Worm (Caenorhabditis elegans): ENCODE measurements around the gene ZC373.3.
A peak's percentile ranks its signal among the peaks of the same experiment; 100 is the strongest.

Gene ZC373.3

ce11 chrX:10058332-10058731 is 2.0 kb upstream of the ZC373.3 start, which contains the start of gene ZC373.2:
TSS of gene ZC373.2 (minus strand) at chrX:10058432.
- no peak for TF ChIP-seq D2030.7 (GFP tag; IDR thresholded peaks at IDR 0.05)
- no peak for TF ChIP-seq die-1 (tag; optimal IDR thresholded peaks at IDR 0.05)
- no peak for TF ChIP-seq xnd-1 (tag; optimal IDR thresholded peaks at IDR 0.05)
- no peak for TF ChIP-seq F37B4.10 (GFP tag; IDR thresholded peaks at IDR 0.05)
- no peak for TF ChIP-seq lir-1 (GFP tag; conservative IDR thresholded peaks at IDR 0.05)
- TF ChIP-seq ztf-25 (GFP tag; IDR thresholded peaks at IDR 0.05): no peak
- TF ChIP-seq zim-3 (tag; optimal IDR thresholded peaks at IDR 0.05): no peak
- TF ChIP-seq repo-1 (tag; optimal IDR thresholded peaks at IDR 0.05): no peak
- no peak for TF ChIP-seq Y53F4B.3 (GFP tag; IDR thresholded peaks at IDR 0.05)
- TF ChIP-seq ztf-28 (GFP tag; IDR thresholded peaks at IDR 0.05): no peak

ce11 chrX:10068468-10068867 is 8.1 kb downstream of the ZC373.3 start:
- TF ChIP-seq lin-40 (tag; optimal IDR thresholded peaks at IDR 0.05): no peak
- 0 out of 2 replicates have a peak, but pooled peaks have one; percentile 48 for TF ChIP-seq K11D2.4 (GFP tag; IDR thresholded peaks at IDR 0.05)
- TF ChIP-seq ztf-6 (GFP tag; IDR thresholded peaks at IDR 0.05): no peak

ce11 chrX:10069692-10070091 is 9.4 kb downstream of the ZC373.3 start, which contains the start of gene mlck-1:
TSS of gene mlck-1 (minus strand) at chrX:10069792.
- TF ChIP-seq hlh-26 (GFP tag; conservative IDR thresholded peaks at IDR 0.05): no peak
- TF ChIP-seq F22D6.2 (tag; optimal IDR thresholded peaks at IDR 0.05): no peak
- TF ChIP-seq K12H6.12 (tag; optimal IDR thresholded peaks at IDR 0.05): no peak
- no peak for TF ChIP-seq ceh-79 (tag; optimal IDR thresholded peaks at IDR 0.05)
- no peak for TF ChIP-seq T07F8.4 (tag; optimal IDR thresholded peaks at IDR 0.05)
- no peak for TF ChIP-seq T26A5.8 (tag; optimal IDR thresholded peaks at IDR 0.05)
- no peak for TF ChIP-seq nfya-1 (tag; optimal IDR thresholded peaks at IDR 0.05; ENCODE audit: borderline replicate concordance, insufficient read depth)
- no peak for TF ChIP-seq attf-5 (GFP tag; optimal IDR thresholded peaks at IDR 0.05)
- no peak for TF ChIP-seq ceh-58 (GFP tag; IDR thresholded peaks at IDR 0.05)
- no peak for TF ChIP-seq F55B11.4 (tag; optimal IDR thresholded peaks at IDR 0.05; ENCODE audit: borderline replicate concordance, insufficient read depth)
- no peak for TF ChIP-seq cebp-1 (GFP tag; IDR thresholded peaks at IDR 0.05)
- no peak for TF ChIP-seq cebp-1 (tag; optimal IDR thresholded peaks at IDR 0.05)
- no peak for TF ChIP-seq lin-40 (tag; optimal IDR thresholded peaks at IDR 0.05)
- no peak for TF ChIP-seq efl-1 (GFP tag; optimal IDR thresholded peaks at IDR 0.05)
- no peak for TF ChIP-seq snpc-1.3 (tag; optimal IDR thresholded peaks at IDR 0.05; ENCODE audit: insufficient read depth)
- no peak for TF ChIP-seq ceh-91 (GFP tag; IDR thresholded peaks at IDR 0.05)
- TF ChIP-seq zim-3 (tag; optimal IDR thresholded peaks at IDR 0.05): no peak
- no peak for TF ChIP-seq ztf-22 (GFP tag; optimal IDR thresholded peaks at IDR 0.05)

- TF ChIP-seq nfya-2 (GFP tag; IDR thresholded peaks at IDR 0.05) (no peak), nhr-80 (tag; optimal IDR thresholded peaks at IDR 0.05) (peak; percentile 83), lin-26 (GFP tag; IDR thresholded peaks at IDR 0.05) (no peak), hmg-1.2 (GFP tag; IDR thresholded peaks at IDR 0.05) (peak; percentile 66; the same call in 1 of the 2 replicates)
Observed at ce11 chrX:10074233-10074632, 13.9 kb downstream of the ZC373.3 start, which contains the start of gene ZC373.5. TSS of gene ZC373.5 (minus strand) at chrX:10074391.

- TF ChIP-seq F57A8.1 (GFP tag; optimal IDR thresholded peaks at IDR 0.05) (no peak), sdz-38 (tag; optimal IDR thresholded peaks at IDR 0.05) (no peak), ekl-4 (GFP tag; IDR thresholded peaks at IDR 0.05) (no peak), mcd-1 (GFP tag; IDR thresholded peaks at IDR 0.05) (no peak), nfya-1 (tag; optimal IDR thresholded peaks at IDR 0.05; ENCODE audit: borderline replicate concordance, insufficient read depth) (no peak), ceh-58 (GFP tag; IDR thresholded peaks at IDR 0.05) (no peak), mes-4 (tag; optimal IDR thresholded peaks at IDR 0.05) (no peak), chd-7 (tag; optimal IDR thresholded peaks at IDR 0.05) (no peak), somi-1 (GFP tag; optimal IDR thresholded peaks at IDR 0.05) (no peak), F49E8.2 (tag; optimal IDR thresholded peaks at IDR 0.05; ENCODE audit: insufficient read depth) (no peak), lsl-1 (GFP tag; optimal IDR thresholded peaks at IDR 0.05) (no peak), F52B5.7 (tag; optimal IDR thresholded peaks at IDR 0.05) (no peak), attf-3 (GFP tag; conservative IDR thresholded peaks at IDR 0.05) (no peak), T07F8.4 (tag; optimal IDR thresholded peaks at IDR 0.05) (no peak), repo-1 (tag; optimal IDR thresholded peaks at IDR 0.05) (no peak)
Observed at ce11 chrX:10074988-10075387, 14.7 kb downstream of the ZC373.3 start, which contains the start of gene dao-4. TSS of gene dao-4 (plus strand) at chrX:10075288.
